Fruit fly (Drosophila melanogaster): Measurements from ENCODE around the gene mRpL40.

dm6 chr3R:11412371-11412770 is 4.7 kb downstream of the mRpL40 start, which contains the start of gene Ipo9:
- TF ChIP-seq dsf (GFP tag; optimal IDR thresholded peaks at IDR 0.05; ENCODE audit: borderline replicate concordance) (no peak), usp (GFP tag; optimal IDR thresholded peaks at IDR 0.05) (no peak), Abd-B (GFP tag; optimal IDR thresholded peaks at IDR 0.05) (no peak), psq (GFP tag; optimal IDR thresholded peaks at IDR 0.05) (no peak), N (GFP tag; optimal IDR thresholded peaks at IDR 0.05) (no peak), lola (GFP tag; optimal IDR thresholded peaks at IDR 0.05) (no peak), Mio (GFP tag; optimal IDR thresholded peaks at IDR 0.05) (no peak), sage (GFP tag; optimal IDR thresholded peaks at IDR 0.05) (no peak), pan (optimal IDR thresholded peaks at IDR 0.05) (no peak), Hr78 (GFP tag; optimal IDR thresholded peaks at IDR 0.05) (no peak), tai (GFP tag; optimal IDR thresholded peaks at IDR 0.05) (no peak), fru (GFP tag; optimal IDR thresholded peaks at IDR 0.05) (no peak), h (GFP tag; optimal IDR thresholded peaks at IDR 0.05) (no peak)
